Worm (Caenorhabditis elegans) whole organism, L1 larva: ENCODE results near the gene nspa-10.

ENCODE experiments used
- C16A3.4 ChIP-seq: fragments of 150-350 bp; optimal IDR thresholded peaks from 2 replicates; lab custom pipeline; 2014; ENCODE audit warnings: missing biosample characterization, missing genetic modification characterization
- Y116A8C.19 ChIP-seq: sonication (generic microtip); optimal IDR thresholded peaks from 2 replicates; lab custom pipeline; 2016; ENCODE audit warnings: missing compliant biosample characterization, missing genetic modification characterization, borderline replicate concordance
- ama-1 ChIP-seq: fragments of 150-350 bp; optimal IDR thresholded peaks from 2 replicates; lab custom pipeline; 2014
- blmp-1 ChIP-seq: fragments of 150-350 bp; optimal IDR thresholded peaks from 2 replicates; lab custom pipeline; 2014; ENCODE audit warnings: missing biosample characterization, missing genetic modification characterization
- ceh-90 ChIP-seq: sonication (generic microtip); optimal IDR thresholded peaks from 2 replicates; lab custom pipeline; 2016; ENCODE audit warnings: missing genetic modification characterization, missing compliant biosample characterization
- ces-1 ChIP-seq: fragments of 150-350 bp; optimal IDR thresholded peaks from 2 replicates; lab custom pipeline; 2014; ENCODE audit warnings: missing biosample characterization, missing genetic modification reagents, missing genetic modification characterization
- dpl-1 ChIP-seq, 3 experiments: fragments of 150-350 bp in 2 of 3; sonication (generic microtip) in 1 of 3; optimal IDR thresholded peaks; 2 replicates each; lab custom pipeline; 2014 to 2017; ENCODE audit warnings: missing biosample characterization in 3 of 3, missing genetic modification characterization in 3 of 3, missing genetic modification reagents in 3 of 3
- dsc-1 ChIP-seq: sonication (generic microtip); optimal IDR thresholded peaks from 2 replicates; lab custom pipeline; 2016; ENCODE audit warnings: mild to moderate bottlenecking, missing genetic modification characterization, missing compliant biosample characterization
- efl-1 ChIP-seq, 4 experiments: fragments of 150-350 bp; optimal IDR thresholded peaks in 3 of 4; peaks in 1 of 4; 1 replicate in 1 of 4; 2 replicates in 3 of 4; lab custom pipeline; 2014; ENCODE audit warnings: missing biosample characterization in 2 of 4, missing genetic modification characterization in 2 of 4, missing genetic modification reagents in 2 of 4
- efl-3 ChIP-seq: fragments of 200-800 bp; sonication (Bioruptor generic); optimal IDR thresholded peaks from 2 replicates; lab custom pipeline; 2018; ENCODE audit warnings: mild to moderate bottlenecking, missing genetic modification characterization, missing compliant biosample characterization
- egl-27 ChIP-seq, 2 experiments: fragments of 150-350 bp in 1 of 2; sonication (generic microtip); optimal IDR thresholded peaks; 3 replicates each; lab custom pipeline; 2017 to 2018; ENCODE audit warnings: missing biosample characterization in 2 of 2, missing genetic modification characterization in 2 of 2, missing genetic modification reagents in 2 of 2
- elt-3 ChIP-seq, 6 experiments: fragments of 150-350 bp in 1 of 6; sonication (generic microtip); optimal IDR thresholded peaks; 2 replicates each; lab custom pipeline; 2017 to 2018; ENCODE audit warnings: missing biosample characterization in 6 of 6, missing genetic modification characterization in 6 of 6, inconsistent platforms in 1 of 6
- fkh-8 ChIP-seq: sonication (generic microtip); optimal IDR thresholded peaks from 2 replicates; lab custom pipeline; 2016; ENCODE audit warnings: mild to moderate bottlenecking, missing genetic modification characterization, missing compliant biosample characterization
- fos-1 ChIP-seq: fragments of 150-350 bp; optimal IDR thresholded peaks from 2 replicates; lab custom pipeline; 2014; ENCODE audit warnings: missing biosample characterization, missing genetic modification characterization
- grh-1 ChIP-seq: fragments of 200-800 bp; sonication (Bioruptor generic); IDR thresholded peaks from 2 replicates; pipeline ENCODE4 v1.3.6; 2022; ENCODE audit warnings: missing genetic modification reagents, missing genetic modification characterization, missing compliant biosample characterization
- hlh-4 ChIP-seq: sonication (generic microtip); optimal IDR thresholded peaks from 2 replicates; lab custom pipeline; 2016; ENCODE audit warnings: mild to moderate bottlenecking, missing genetic modification characterization, missing compliant biosample characterization
- isw-1 ChIP-seq: fragments of 200-800 bp; sonication (Bioruptor generic); IDR thresholded peaks from 2 replicates; pipeline ENCODE4 v1.3.6; 2022; ENCODE audit warnings: missing genetic modification characterization, missing compliant biosample characterization
- jun-1 ChIP-seq: fragments of 150-350 bp; optimal IDR thresholded peaks from 2 replicates; lab custom pipeline; 2014; ENCODE audit warnings: missing biosample characterization, missing genetic modification reagents, missing genetic modification characterization
- lin-13 ChIP-seq: fragments of 150-350 bp; optimal IDR thresholded peaks from 2 replicates; lab custom pipeline; 2014; ENCODE audit warnings: missing biosample characterization, missing genetic modification reagents, missing genetic modification characterization
- lin-15B ChIP-seq: fragments of 150-350 bp; sonication (generic microtip); optimal IDR thresholded peaks from 3 replicates; lab custom pipeline; 2014; ENCODE audit warnings: missing biosample characterization, missing genetic modification characterization
- lin-35 ChIP-seq, 2 experiments: fragments of 150-350 bp; optimal IDR thresholded peaks; 2 replicates each; lab custom pipeline; 2014; ENCODE audit warnings: missing biosample characterization in 2 of 2, missing genetic modification characterization in 2 of 2, missing genetic modification reagents in 2 of 2
- lsy-2 ChIP-seq, 2 experiments: fragments of 150-350 bp; optimal IDR thresholded peaks; 2 replicates each; lab custom pipeline; 2014; ENCODE audit warnings: missing biosample characterization in 2 of 2, missing genetic modification characterization in 2 of 2
- nhr-11 ChIP-seq: fragments of 150-350 bp; optimal IDR thresholded peaks from 2 replicates; lab custom pipeline; 2014; ENCODE audit warnings: missing biosample characterization, missing genetic modification characterization
- nhr-12 ChIP-seq: sonication (generic microtip); optimal IDR thresholded peaks from 2 replicates; lab custom pipeline; 2017; ENCODE audit warnings: missing biosample characterization, missing genetic modification characterization
- nhr-237 ChIP-seq: fragments of 150-350 bp; optimal IDR thresholded peaks from 2 replicates; lab custom pipeline; 2014; ENCODE audit warnings: missing biosample characterization, missing genetic modification characterization
- nhr-47 ChIP-seq: sonication (generic microtip); optimal IDR thresholded peaks from 2 replicates; lab custom pipeline; 2016; ENCODE audit warnings: mild to moderate bottlenecking, missing genetic modification characterization, moderate library complexity, missing compliant biosample characterization
- nhr-77 ChIP-seq: fragments of 150-350 bp; optimal IDR thresholded peaks from 2 replicates; lab custom pipeline; 2014; ENCODE audit warnings: missing biosample characterization, missing genetic modification characterization
- nhr-85 ChIP-seq: sonication (generic microtip); peaks from one replicate; lab custom pipeline; 2016; ENCODE audit warnings: missing genetic modification characterization, inconsistent platforms, missing compliant biosample characterization
- pag-3 ChIP-seq: sonication (generic microtip); optimal IDR thresholded peaks from 2 replicates; lab custom pipeline; 2017; ENCODE audit warnings: missing genetic modification characterization, mild to moderate bottlenecking, missing compliant biosample characterization, antibody characterized with exemption, borderline replicate concordance; ENCODE audit not compliant: insufficient read depth
- pax-3 ChIP-seq: fragments of 200-800 bp; sonication (Bioruptor generic); optimal IDR thresholded peaks from 2 replicates; lab custom pipeline; 2018; ENCODE audit warnings: mild to moderate bottlenecking, missing genetic modification characterization, moderate library complexity, missing compliant biosample characterization
- pqm-1 ChIP-seq: sonication (generic microtip); optimal IDR thresholded peaks from 3 replicates; lab custom pipeline; 2017; ENCODE audit warnings: missing biosample characterization, missing genetic modification characterization
- rnt-1 ChIP-seq: sonication (generic microtip); optimal IDR thresholded peaks from 2 replicates; lab custom pipeline; 2016; ENCODE audit warnings: mild to moderate bottlenecking, missing genetic modification characterization, moderate library complexity, missing compliant biosample characterization
- skn-1 ChIP-seq: fragments of 150-350 bp; optimal IDR thresholded peaks from 2 replicates; lab custom pipeline; 2014; ENCODE audit warnings: missing biosample characterization, missing genetic modification characterization
- snpc-4 ChIP-seq: fragments of 150-350 bp; optimal IDR thresholded peaks from 2 replicates; lab custom pipeline; 2014; ENCODE audit warnings: missing biosample characterization, missing genetic modification characterization
- sox-4 ChIP-seq: sonication (generic microtip); optimal IDR thresholded peaks from 2 replicates; lab custom pipeline; 2016; ENCODE audit warnings: missing genetic modification characterization, missing compliant biosample characterization
- tbx-2 ChIP-seq: sonication (generic microtip); optimal IDR thresholded peaks from 2 replicates; lab custom pipeline; 2016; ENCODE audit warnings: missing genetic modification characterization, missing compliant biosample characterization
- unc-130 ChIP-seq: fragments of 150-350 bp; optimal IDR thresholded peaks from 2 replicates; lab custom pipeline; 2017; ENCODE audit warnings: missing biosample characterization, missing genetic modification characterization, inconsistent platforms
- unc-86 ChIP-seq: sonication (generic microtip); optimal IDR thresholded peaks from 2 replicates; lab custom pipeline; 2016; ENCODE audit warnings: missing genetic modification characterization, missing compliant biosample characterization
- unc-98 ChIP-seq: fragments of 200-800 bp; sonication (Bioruptor generic); IDR thresholded peaks from 2 replicates; pipeline ENCODE4 v1.3.6; 2022; ENCODE audit warnings: missing genetic modification characterization, missing compliant biosample characterization
- xbp-1 ChIP-seq: sonication (generic microtip); optimal IDR thresholded peaks from 2 replicates; lab custom pipeline; 2016; ENCODE audit warnings: missing genetic modification characterization, missing compliant biosample characterization
- zag-1 ChIP-seq: fragments of 150-350 bp; optimal IDR thresholded peaks from 2 replicates; lab custom pipeline; 2014; ENCODE audit warnings: missing biosample characterization, missing genetic modification characterization
- zip-4 ChIP-seq: fragments of 200-800 bp; sonication (Bioruptor generic); optimal IDR thresholded peaks from 2 replicates; lab custom pipeline; 2018; ENCODE audit warnings: mild to moderate bottlenecking, missing genetic modification characterization, moderate library complexity, missing compliant biosample characterization
- ztf-11 ChIP-seq, 2 experiments: sonication (generic microtip); optimal IDR thresholded peaks; 2 replicates each; lab custom pipeline; 2016 to 2017; ENCODE audit warnings: missing genetic modification characterization in 2 of 2, missing biosample characterization in 1 of 2, missing compliant biosample characterization in 1 of 2

nspa-10 gene

ce11 chrV:14784160-14784774 is 34.0 kb upstream of the nspa-10 start, which contains the start of gene Y50E8A.12:
TSS of gene Y50E8A.12 (minus strand) at chrV:14784210.
- TF ChIP-seq dpl-1 (GFP tag; optimal IDR thresholded peaks at IDR 0.05; lab: Kevin White, UChicago) (no peak), pqm-1 (tag; lab: Kevin White, UChicago) (no peak), fkh-8 (tag; lab: Kevin White, UChicago) (no peak), pax-3 (no peak), tbx-2 (no peak), hlh-4 (tag; lab: Kevin White, UChicago) (no peak), ceh-90 (tag; lab: Kevin White, UChicago) (no peak), nhr-11 (tag; lab: Kevin White, UChicago) (no peak), ztf-11 (tag; optimal IDR thresholded peaks at IDR 0.05; lab: Kevin White, UChicago) (no peak), nhr-47 (tag; lab: Kevin White, UChicago) (no peak), fos-1 (tag; lab: Kevin White, UChicago) (no peak), unc-86 (tag; lab: Kevin White, UChicago) (no peak), zip-4 (GFP tag; lab: Kevin White, UChicago) (no peak), grh-1 (no peak), nhr-12 (tag; lab: Kevin White, UChicago) (no peak), lin-35 (GFP tag; optimal IDR thresholded peaks at IDR 0.05; lab: Kevin White, UChicago) (no peak), nhr-237 (tag; lab: Kevin White, UChicago) (no peak), unc-98 (GFP tag; lab: Robert Waterston, UW) (no peak)

DNA sequence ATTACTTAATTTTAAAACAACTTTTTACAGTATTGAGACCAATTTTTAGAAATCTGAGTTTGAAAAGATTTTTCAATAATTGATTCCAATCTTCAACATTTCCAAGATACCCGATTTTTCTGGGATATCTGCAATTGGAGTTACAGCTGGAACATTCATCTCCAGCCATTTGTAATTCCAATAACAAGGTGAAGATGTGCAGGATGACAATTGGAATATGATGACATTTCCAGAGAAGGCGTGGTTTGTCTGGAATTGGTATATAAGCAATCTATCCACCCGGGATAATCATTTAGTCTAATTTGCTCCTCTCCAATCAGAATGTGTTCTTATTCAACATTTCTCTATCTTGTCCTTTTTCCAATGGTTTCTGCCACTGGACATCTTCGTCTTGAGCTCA is 30.9 kb upstream of the nspa-10 start, which contains the start of gene Y50E8A.11:
TSS of gene Y50E8A.11 (plus strand) at position 301 of the 400 bp plus-strand sequence.
- TF ChIP-seq xbp-1 (tag; lab: Kevin White, UChicago) (no peak), sox-4 (tag; lab: Kevin White, UChicago) (no peak), nhr-47 (tag; lab: Kevin White, UChicago) (no peak), pqm-1 (tag; lab: Kevin White, UChicago) (no peak), efl-3 (no peak), isw-1 (no peak), C16A3.4 (no peak), nhr-85 (tag; lab: Kevin White, UChicago) (no peak), snpc-4 (tag; lab: Kevin White, UChicago) (no peak), skn-1 (tag; lab: Kevin White, UChicago) (no peak), dsc-1 (tag; lab: Kevin White, UChicago) (no peak), ces-1 (GFP tag; lab: Kevin White, UChicago) (no peak), Y116A8C.19 (tag; lab: Kevin White, UChicago) (no peak), pag-3 (no peak), zag-1 (tag; lab: Kevin White, UChicago) (no peak), lin-13 (GFP tag; lab: Kevin White, UChicago) (no peak), lsy-2 (tag; optimal IDR thresholded peaks at IDR 0.05; lab: Kevin White, UChicago) (no peak), ama-1 (lab: Kevin White, UChicago) (no peak), unc-130 (tag; lab: Kevin White, UChicago) (no peak)

DNA sequence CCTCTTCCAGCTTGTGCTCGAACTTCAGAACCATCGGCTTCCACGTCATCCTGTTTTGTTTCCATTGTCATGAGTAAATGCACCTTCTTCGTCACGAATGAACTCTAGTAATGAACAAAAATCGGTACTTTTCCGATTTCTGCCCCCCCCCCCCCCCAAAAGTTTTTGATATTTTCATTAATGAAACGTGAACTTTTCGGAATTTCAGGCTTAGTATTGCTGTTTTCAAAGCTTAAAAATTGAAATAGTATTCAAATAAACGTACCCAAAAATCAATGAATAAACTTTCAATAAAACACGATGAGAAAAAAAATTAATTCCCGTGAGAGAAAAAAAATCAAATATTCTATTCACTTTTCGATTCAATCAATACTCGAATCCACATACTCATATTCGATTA is 29.4 kb upstream of the nspa-10 start, which contains the start of the genes scrm-7 and Y50E8A.10:
TSS of gene scrm-7 (minus strand) at position 101 of the 400 bp plus-strand sequence.
TSS of gene Y50E8A.10 (plus strand) at position 353 of the 400 bp plus-strand sequence.
- TF ChIP-seq blmp-1 (tag; lab: Kevin White, UChicago) (no peak), dpl-1 (GFP tag; optimal IDR thresholded peaks at IDR 0.05; lab: Kevin White, UChicago) (no peak)

DNA sequence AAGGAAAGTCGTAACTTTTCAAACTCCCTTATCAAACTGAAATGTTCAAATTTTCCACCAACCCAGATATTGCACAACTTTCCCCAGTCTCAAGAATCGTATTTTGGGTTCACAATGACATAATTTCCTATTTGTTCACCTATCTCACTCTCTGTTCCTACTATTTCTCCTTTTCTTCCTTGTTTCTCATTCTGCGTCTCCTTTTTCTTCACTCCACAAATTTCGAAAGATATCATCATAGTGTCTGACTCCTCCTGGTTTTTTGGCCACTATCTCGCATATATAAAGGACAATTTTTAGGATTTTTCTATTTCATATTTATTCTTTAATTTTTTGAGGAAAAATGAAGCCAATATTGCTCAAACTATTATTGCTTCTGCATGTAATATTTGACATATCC is 22.8 kb upstream of the nspa-10 start, which contains the start of gene haf-7:
TSS of gene haf-7 (plus strand) at position 211 of the 400 bp plus-strand sequence.
- TF ChIP-seq egl-27 (tag; optimal IDR thresholded peaks at IDR 0.05; lab: Kevin White, UChicago) (no peak), unc-130 (tag; lab: Kevin White, UChicago) (no peak), pag-3 (no peak), fos-1 (tag; lab: Kevin White, UChicago) (peak; percentile 22), efl-1 (optimal IDR thresholded peaks at IDR 0.05; lab: Kevin White, UChicago) (peak; percentile 39 to 50), efl-1 (GFP tag; optimal IDR thresholded peaks at IDR 0.05 in 1 of 2; lab: Kevin White, UChicago) (no peak), dpl-1 (GFP tag; optimal IDR thresholded peaks at IDR 0.05; lab: Kevin White, UChicago) (peak in 2 of 3 experiments; percentile 1 to 11), rnt-1 (tag; lab: Kevin White, UChicago) (peak; percentile 36), jun-1 (tag; lab: Kevin White, UChicago) (peak; percentile 21), lin-15B (tag; lab: Kevin White, UChicago) (no peak), skn-1 (tag; lab: Kevin White, UChicago) (peak; percentile 83), hlh-4 (tag; lab: Kevin White, UChicago) (no peak), lsy-2 (tag; optimal IDR thresholded peaks at IDR 0.05; lab: Kevin White, UChicago) (peak in 1 of 2 experiments; percentile 67), nhr-77 (tag; lab: Kevin White, UChicago) (no peak), lin-35 (GFP tag; optimal IDR thresholded peaks at IDR 0.05; lab: Kevin White, UChicago) (peak; percentile 22 to 33), elt-3 (tag; optimal IDR thresholded peaks at IDR 0.05; lab: Kevin White, UChicago) (peak in 2 of 6 experiments; percentile 10 to 44)
- TF ChIP-seq, all 84 proteins: peak for 9
